Fruit fly (Drosophila melanogaster) whole organism, embryonic: ENCODE results near the gene L2HGDH.

Experiments
- Adf1 ChIP-seq: fragments of 200-800 bp; sonication (Bioruptor generic); IDR thresholded peaks from 2 replicates; pipeline ENCODE4 v1.3.6; 2022; ENCODE audit warnings: missing biosample characterization, missing genetic modification characterization
- Asciz ChIP-seq: fragments of 200-800 bp; sonication (Bioruptor generic); optimal IDR thresholded peaks from 2 replicates; lab custom pipeline; 2017; ENCODE audit warnings: missing biosample characterization, mild to moderate bottlenecking, missing genetic modification characterization, missing genetic modification reagents
- Blimp-1 ChIP-seq: fragments of 200-800 bp; sonication (Bioruptor generic); optimal IDR thresholded peaks from 3 replicates; lab custom pipeline; 2018; ENCODE audit warnings: missing biosample characterization, missing genetic modification characterization, mild to moderate bottlenecking, moderate library complexity, missing genetic modification reagents
- CG10462 ChIP-seq: fragments of 200-800 bp; sonication (Bioruptor generic); optimal IDR thresholded peaks from 2 replicates; lab custom pipeline; 2016; ENCODE audit warnings: missing biosample characterization, missing genetic modification characterization
- CG10959 ChIP-seq: fragments of 200-800 bp; sonication (Bioruptor generic); IDR thresholded peaks from 2 replicates; pipeline ENCODE4 v1.3.6; 2022; ENCODE audit warnings: missing biosample characterization, missing genetic modification characterization
- CG14050 ChIP-seq: fragments of 200-800 bp; sonication (Bioruptor generic); IDR thresholded peaks from 3 replicates; pipeline ENCODE4 v1.3.6; 2022; ENCODE audit warnings: missing biosample characterization, missing genetic modification characterization
- CG14710 ChIP-seq: fragments of 200-800 bp; sonication (Bioruptor generic); optimal IDR thresholded peaks from 3 replicates; lab custom pipeline; 2019; ENCODE audit warnings: missing biosample characterization, mild to moderate bottlenecking, missing genetic modification characterization, moderate library complexity
- CG14965 ChIP-seq: fragments of 200-800 bp; sonication (Bioruptor generic); optimal IDR thresholded peaks from 2 replicates; lab custom pipeline; 2016; ENCODE audit warnings: missing biosample characterization, missing genetic modification characterization, borderline replicate concordance
- CG15479 ChIP-seq: fragments of 200-800 bp; sonication (Bioruptor generic); optimal IDR thresholded peaks from 3 replicates; lab custom pipeline; 2019; ENCODE audit warnings: missing biosample characterization, mild to moderate bottlenecking, missing genetic modification characterization, moderate library complexity
- CG17361 ChIP-seq: fragments of 200-800 bp; sonication (Bioruptor generic); IDR thresholded peaks from 3 replicates; pipeline ENCODE4 v1.3.6; 2022; ENCODE audit warnings: missing biosample characterization, missing genetic modification characterization
- CG1792 ChIP-seq: fragments of 200-800 bp; sonication (Bioruptor generic); optimal IDR thresholded peaks from 2 replicates; lab custom pipeline; 2016; ENCODE audit warnings: missing biosample characterization, missing genetic modification characterization
- CG18476 ChIP-seq: fragments of 200-800 bp; sonication (Bioruptor generic); optimal IDR thresholded peaks from 2 replicates; lab custom pipeline; 2016; ENCODE audit warnings: missing biosample characterization, mild to moderate bottlenecking, missing genetic modification characterization
- CG30403 ChIP-seq: fragments of 200-800 bp; sonication (Bioruptor generic); optimal IDR thresholded peaks from 3 replicates; lab custom pipeline; 2016; ENCODE audit warnings: missing biosample characterization, missing genetic modification characterization
- CG3163 ChIP-seq: fragments of 200-800 bp; sonication (Bioruptor generic); optimal IDR thresholded peaks from 3 replicates; lab custom pipeline; 2016; ENCODE audit warnings: missing biosample characterization, missing genetic modification characterization
- CG32772 ChIP-seq: fragments of 200-800 bp; sonication (Bioruptor generic); IDR thresholded peaks from 2 replicates; pipeline ENCODE4 v1.3.6; 2022; ENCODE audit warnings: missing biosample characterization, missing genetic modification characterization
- CG33557 ChIP-seq: fragments of 200-800 bp; sonication (Bioruptor generic); optimal IDR thresholded peaks from 2 replicates; lab custom pipeline; 2019; ENCODE audit warnings: missing biosample characterization, mild to moderate bottlenecking, missing genetic modification characterization, moderate library complexity
- CG5180 ChIP-seq: fragments of 200-800 bp; sonication (Bioruptor generic); optimal IDR thresholded peaks from 3 replicates; lab custom pipeline; 2017; ENCODE audit warnings: missing biosample characterization, missing genetic modification characterization, mild to moderate bottlenecking, moderate library complexity, missing genetic modification reagents
- CG6654 ChIP-seq: fragments of 200-800 bp; sonication (Bioruptor generic); optimal IDR thresholded peaks from 2 replicates; lab custom pipeline; 2017; ENCODE audit warnings: missing biosample characterization, mild to moderate bottlenecking, missing genetic modification characterization
- CG6813 ChIP-seq: fragments of 200-800 bp; sonication (Bioruptor generic); optimal IDR thresholded peaks from 2 replicates; lab custom pipeline; 2017; ENCODE audit warnings: missing biosample characterization, missing genetic modification characterization, mild to moderate bottlenecking, moderate library complexity, missing genetic modification reagents
- CG7372 ChIP-seq: fragments of 200-800 bp; sonication (Bioruptor generic); IDR thresholded peaks from 2 replicates; pipeline ENCODE4 v1.3.6; 2022; ENCODE audit warnings: missing biosample characterization, missing genetic modification characterization
- CG7786 ChIP-seq: fragments of 200-800 bp; sonication (Bioruptor generic); optimal IDR thresholded peaks from 2 replicates; lab custom pipeline; 2016; ENCODE audit warnings: missing biosample characterization, missing genetic modification characterization
- CG8924 ChIP-seq: fragments of 200-800 bp; optimal IDR thresholded peaks from 3 replicates; lab custom pipeline; 2019; ENCODE audit warnings: missing biosample characterization, mild to moderate bottlenecking, missing genetic modification characterization, moderate library complexity
- CG9215 ChIP-seq: fragments of 200-800 bp; sonication (Bioruptor generic); IDR thresholded peaks from 2 replicates; pipeline ENCODE4 v1.3.6; 2022; ENCODE audit warnings: missing biosample characterization, missing genetic modification characterization
- CoRest ChIP-seq: fragments of 200-800 bp; sonication (Bioruptor generic); optimal IDR thresholded peaks from 3 replicates; lab custom pipeline; 2018; ENCODE audit warnings: missing biosample characterization, mild to moderate bottlenecking, missing genetic modification characterization, moderate library complexity
- D19A ChIP-seq: fragments of 200-800 bp; optimal IDR thresholded peaks from 3 replicates; lab custom pipeline; 2019; ENCODE audit warnings: missing biosample characterization, mild to moderate bottlenecking, missing genetic modification characterization, moderate library complexity
- Drgx ChIP-seq: fragments of 200-800 bp; sonication (Bioruptor generic); IDR thresholded peaks from 2 replicates; pipeline ENCODE4 v1.3.6; 2022; ENCODE audit warnings: missing biosample characterization, missing genetic modification characterization
- Elba2 ChIP-seq: fragments of 200-800 bp; sonication (Bioruptor generic); optimal IDR thresholded peaks from 3 replicates; lab custom pipeline; 2016; ENCODE audit warnings: missing biosample characterization, missing genetic modification characterization
- Ets65A ChIP-seq: fragments of 200-800 bp; sonication (Bioruptor generic); peaks from one replicate; lab custom pipeline; 2016; ENCODE audit warnings: missing biosample characterization, missing genetic modification characterization
- Gug ChIP-seq: fragments of 200-800 bp; sonication (Bioruptor generic); IDR thresholded peaks from 4 replicates; pipeline ENCODE4 v1.3.6; 2022; ENCODE audit warnings: missing biosample characterization, missing genetic modification characterization
- Hand ChIP-seq: fragments of 200-800 bp; sonication (Bioruptor generic); optimal IDR thresholded peaks from 2 replicates; lab custom pipeline; 2017; ENCODE audit warnings: mild to moderate bottlenecking, missing biosample characterization, missing genetic modification reagents, missing genetic modification characterization
- HmgD ChIP-seq: fragments of 200-800 bp; sonication (Bioruptor generic); optimal IDR thresholded peaks from 3 replicates; lab custom pipeline; 2016; ENCODE audit warnings: missing biosample characterization, missing genetic modification characterization
- Hr3 ChIP-seq: fragments of 200-800 bp; sonication (Bioruptor generic); optimal IDR thresholded peaks from 3 replicates; lab custom pipeline; 2016; ENCODE audit warnings: missing biosample characterization, missing genetic modification characterization
- Mrtf ChIP-seq: fragments of 200-800 bp; sonication (Bioruptor generic); IDR thresholded peaks from 3 replicates; pipeline ENCODE4 v1.3.6; 2022; ENCODE audit warnings: missing biosample characterization, missing genetic modification characterization
- Oaz ChIP-seq: fragments of 200-800 bp; sonication (Bioruptor generic); IDR thresholded peaks from 2 replicates; pipeline ENCODE4 v1.3.6; 2022; ENCODE audit warnings: missing biosample characterization, missing genetic modification characterization
- Pdp1 ChIP-seq, 2 experiments: fragments of 200-800 bp; sonication (Bioruptor generic); optimal IDR thresholded peaks; 3 replicates each; lab custom pipeline; 2016; ENCODE audit warnings: missing biosample characterization in 2 of 2, missing genetic modification characterization in 2 of 2, mild to moderate bottlenecking in 1 of 2, moderate library complexity in 1 of 2
- Xbp1 ChIP-seq: fragments of 200-800 bp; sonication (Bioruptor generic); optimal IDR thresholded peaks from 3 replicates; lab custom pipeline; 2016; ENCODE audit warnings: missing biosample characterization, mild to moderate bottlenecking, missing genetic modification characterization
- ap ChIP-seq: fragments of 200-800 bp; sonication (Bioruptor generic); IDR thresholded peaks from 2 replicates; pipeline ENCODE4 v1.3.6; 2022; ENCODE audit warnings: missing biosample characterization, missing genetic modification characterization
- bsh ChIP-seq, 2 experiments: fragments of 200-800 bp; sonication (Bioruptor generic); optimal IDR thresholded peaks; 2 replicates each; lab custom pipeline; 2017 to 2018; ENCODE audit warnings: mild to moderate bottlenecking in 2 of 2, missing biosample characterization in 2 of 2, missing genetic modification characterization in 2 of 2, moderate library complexity in 1 of 2
- caup ChIP-seq: fragments of 200-800 bp; sonication (Bioruptor generic); optimal IDR thresholded peaks from 3 replicates; lab custom pipeline; 2017; ENCODE audit warnings: missing biosample characterization, mild to moderate bottlenecking, missing genetic modification characterization, moderate library complexity; ENCODE audit not compliant: severe bottlenecking
- chm ChIP-seq: fragments of 200-800 bp; sonication (Bioruptor generic); IDR thresholded peaks from 2 replicates; pipeline ENCODE4 v1.3.6; 2022; ENCODE audit warnings: missing biosample characterization, missing genetic modification characterization
- crol ChIP-seq: fragments of 200-800 bp; sonication (Bioruptor generic); IDR thresholded peaks from 2 replicates; pipeline ENCODE4 v1.3.6; 2022; ENCODE audit warnings: missing biosample characterization, missing genetic modification characterization
- da ChIP-seq: fragments of 200-800 bp; sonication (Bioruptor generic); optimal IDR thresholded peaks from 2 replicates; lab custom pipeline; 2016; ENCODE audit warnings: missing biosample characterization, missing genetic modification characterization
- dimm ChIP-seq: fragments of 200-800 bp; sonication (Bioruptor generic); IDR thresholded peaks from 2 replicates; pipeline ENCODE4 v1.3.6; 2022; ENCODE audit warnings: missing biosample characterization, missing genetic modification characterization
- dmrt99B ChIP-seq: fragments of 200-800 bp; sonication (Bioruptor generic); optimal IDR thresholded peaks from 2 replicates; lab custom pipeline; 2018; ENCODE audit warnings: missing biosample characterization, mild to moderate bottlenecking, missing genetic modification characterization, moderate library complexity
- eyg ChIP-seq: fragments of 200-800 bp; sonication (Bioruptor generic); optimal IDR thresholded peaks from 3 replicates; lab custom pipeline; 2016; ENCODE audit warnings: missing biosample characterization, missing genetic modification characterization
- gro ChIP-seq: fragments of 200-800 bp; sonication (Bioruptor generic); optimal IDR thresholded peaks from 2 replicates; lab custom pipeline; 2016; ENCODE audit warnings: missing biosample characterization, missing genetic modification characterization
- gsb-n ChIP-seq: fragments of 200-800 bp; sonication (Bioruptor generic); optimal IDR thresholded peaks from 3 replicates; lab custom pipeline; 2018; ENCODE audit warnings: missing biosample characterization, mild to moderate bottlenecking, missing genetic modification characterization
- inv ChIP-seq: fragments of 200-800 bp; sonication (Bioruptor generic); IDR thresholded peaks from 2 replicates; pipeline ENCODE4 v1.3.6; 2022; ENCODE audit warnings: missing biosample characterization, missing genetic modification characterization; ENCODE audit not compliant: partially characterized antibody
- tap ChIP-seq: fragments of 200-800 bp; optimal IDR thresholded peaks from 3 replicates; lab custom pipeline; 2019; ENCODE audit warnings: missing biosample characterization, mild to moderate bottlenecking, missing genetic modification characterization, moderate library complexity
- yki ChIP-seq: fragments of >200 bp; optimal IDR thresholded peaks from 3 replicates; lab custom pipeline; 2018

L2HGDH gene

DNA sequence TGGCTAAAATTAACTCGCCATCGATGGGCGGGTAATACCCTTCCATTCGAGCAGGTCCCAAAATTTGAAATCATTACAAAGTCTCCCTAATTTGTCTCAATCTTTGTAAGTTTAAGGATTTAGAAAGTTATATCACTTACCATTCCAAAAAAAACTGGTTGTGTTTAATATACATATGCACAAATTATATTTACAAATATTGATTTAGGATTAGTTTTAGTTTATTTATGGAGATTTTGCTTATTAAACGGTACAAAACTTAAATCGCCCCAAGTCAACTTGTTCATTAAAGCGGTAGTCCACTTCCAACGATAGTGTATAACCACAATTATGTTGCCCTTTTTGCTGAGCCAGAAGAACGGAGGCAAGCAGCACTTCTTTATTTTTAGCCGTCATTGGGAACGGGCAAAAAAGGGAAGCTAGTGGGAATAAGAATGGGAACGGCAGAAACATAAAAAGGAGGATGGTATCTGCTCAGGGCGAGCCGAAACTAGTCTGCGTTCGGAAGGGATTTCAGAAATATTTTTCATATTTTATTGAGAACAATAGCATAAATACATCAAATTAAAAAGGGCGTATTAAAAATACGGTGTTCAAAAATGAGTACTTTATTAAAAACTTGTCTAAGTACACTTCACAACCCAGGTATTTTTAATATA, 26.1 kb downstream of the L2HGDH start (continued):
- TF ChIP-seq CG8924 (tag; lab: Kevin White, UChicago) (peak; percentile 87), CG30403 (GFP tag; lab: Kevin White, UChicago) (peak; percentile 77), yki (lab: Kevin White, UChicago) (no peak), dimm (no peak), Asciz (GFP tag; lab: Kevin White, UChicago) (peak; percentile 61), D19A (tag; lab: Kevin White, UChicago) (peak; percentile 99), crol (no peak), Blimp-1 (GFP tag; lab: Kevin White, UChicago) (peak; percentile 81), CG10959 (GFP tag; lab: Robert Waterston, UW) (no peak), CG15479 (no peak), Hand (peak; percentile 46), CG14965 (GFP tag; lab: Kevin White, UChicago) (no peak), CG14710 (tag; lab: Kevin White, UChicago) (peak; percentile 74), CG17361 (peak; percentile 82), Mrtf (GFP tag; lab: Robert Waterston, UW) (no peak), caup (GFP tag; lab: Kevin White, UChicago) (no peak), bsh (GFP tag; optimal IDR thresholded peaks at IDR 0.05; lab: Kevin White, UChicago) (peak; percentile 93 to 95), CG32772 (GFP tag; lab: Robert Waterston, UW) (peak; percentile 58; the same call in 1 of the 2 replicates), Hr3 (GFP tag; lab: Kevin White, UChicago) (peak; percentile 68), Gug (GFP tag; lab: Robert Waterston, UW) (no peak), Elba2 (GFP tag; lab: Kevin White, UChicago) (no peak), Xbp1 (GFP tag; lab: Kevin White, UChicago) (peak; percentile 56), CG3163 (GFP tag; lab: Kevin White, UChicago) (no peak), tap (tag; lab: Kevin White, UChicago) (peak; percentile 62), gro (GFP tag; lab: Kevin White, UChicago) (no peak), CG33557 (GFP tag; lab: Kevin White, UChicago) (peak; percentile 79), CG7786 (GFP tag; lab: Kevin White, UChicago) (peak; percentile 19), Ets65A (peak; percentile 80), CoRest (tag; lab: Kevin White, UChicago) (peak; percentile 80), da (GFP tag; lab: Kevin White, UChicago) (no peak), CG1792 (GFP tag; lab: Kevin White, UChicago) (no peak), CG10462 (GFP tag; lab: Kevin White, UChicago) (peak; percentile 19), dmrt99B (tag; lab: Kevin White, UChicago) (peak; percentile 73), CG5180 (no peak), Adf1 (GFP tag; lab: Robert Waterston, UW) (no peak), Pdp1 (GFP tag; optimal IDR thresholded peaks at IDR 0.05; lab: Kevin White, UChicago) (peak; percentile 39 to 53), chm (GFP tag; lab: Robert Waterston, UW) (peak; percentile 53; the same call in 1 of the 2 replicates), Drgx (GFP tag; lab: Robert Waterston, UW) (peak; percentile 66; the same call in 1 of the 2 replicates), Oaz (no peak), HmgD (GFP tag; lab: Kevin White, UChicago) (no peak), CG14050 (0 out of 3 replicates have a peak, but pooled peaks have one; percentile 11), CG6813 (GFP tag; lab: Kevin White, UChicago) (peak; percentile 24), gsb-n (peak; percentile 78), CG18476 (GFP tag; lab: Kevin White, UChicago) (peak; percentile 2), CG9215 (GFP tag; lab: Robert Waterston, UW) (no peak), inv (GFP tag; lab: Robert Waterston, UW) (no peak), CG6654 (GFP tag; lab: Kevin White, UChicago) (no peak), ap (GFP tag; lab: Robert Waterston, UW) (0 out of 2 replicates have a peak, but pooled peaks have one; percentile 3), eyg (GFP tag; lab: Kevin White, UChicago) (no peak), CG7372 (0 out of 2 replicates have a peak, but pooled peaks have one; percentile 16)
